Worm (Caenorhabditis elegans) whole organism, L1 larva: Measurements from ENCODE around the gene C03G6.21.

ENCODE experiments used
- ama-1 ChIP-seq: fragments of 150-350 bp; optimal IDR thresholded peaks from 2 replicates; lab custom pipeline; 2014
- egl-27 ChIP-seq, 2 experiments: fragments of 150-350 bp in 1 of 2; sonication (generic microtip); optimal IDR thresholded peaks; 3 replicates each; lab custom pipeline; 2017 to 2018; ENCODE audit warnings: missing biosample characterization in 2 of 2, missing genetic modification characterization in 2 of 2, missing genetic modification reagents in 2 of 2
- elt-2 ChIP-seq: sonication (generic microtip); optimal IDR thresholded peaks from 2 replicates; lab custom pipeline; 2016; ENCODE audit warnings: missing genetic modification characterization, mild to moderate bottlenecking, inconsistent platforms, missing compliant biosample characterization, missing genetic modification reagents
- elt-3 ChIP-seq, 6 experiments: fragments of 150-350 bp in 1 of 6; sonication (generic microtip); optimal IDR thresholded peaks; 2 replicates each; lab custom pipeline; 2017 to 2018; ENCODE audit warnings: missing biosample characterization in 6 of 6, missing genetic modification characterization in 6 of 6, inconsistent platforms in 1 of 6
- fkh-10 ChIP-seq: sonication (generic microtip); optimal IDR thresholded peaks from 2 replicates; lab custom pipeline; 2017; ENCODE audit warnings: missing biosample characterization, missing genetic modification reagents, missing genetic modification characterization
- lsy-2 ChIP-seq, 2 experiments: fragments of 150-350 bp; optimal IDR thresholded peaks; 2 replicates each; lab custom pipeline; 2014; ENCODE audit warnings: missing biosample characterization in 2 of 2, missing genetic modification characterization in 2 of 2
- nhr-28 ChIP-seq: fragments of 150-350 bp; optimal IDR thresholded peaks from 2 replicates; lab custom pipeline; 2014; ENCODE audit warnings: missing biosample characterization, missing genetic modification characterization
- nhr-77 ChIP-seq: fragments of 150-350 bp; optimal IDR thresholded peaks from 2 replicates; lab custom pipeline; 2014; ENCODE audit warnings: missing biosample characterization, missing genetic modification characterization
- nhr-85 ChIP-seq: sonication (generic microtip); peaks from one replicate; lab custom pipeline; 2016; ENCODE audit warnings: missing genetic modification characterization, inconsistent platforms, missing compliant biosample characterization
- skn-1 ChIP-seq: fragments of 150-350 bp; optimal IDR thresholded peaks from 2 replicates; lab custom pipeline; 2014; ENCODE audit warnings: missing biosample characterization, missing genetic modification characterization
- sptf-1 ChIP-seq: fragments of 150-350 bp; optimal IDR thresholded peaks from 2 replicates; lab custom pipeline; 2014; ENCODE audit warnings: missing biosample characterization, missing genetic modification characterization
- unc-130 ChIP-seq: fragments of 150-350 bp; optimal IDR thresholded peaks from 2 replicates; lab custom pipeline; 2017; ENCODE audit warnings: missing biosample characterization, missing genetic modification characterization, inconsistent platforms
- unc-62 ChIP-seq: fragments of 150-350 bp; optimal IDR thresholded peaks from 2 replicates; lab custom pipeline; 2014; ENCODE audit warnings: missing biosample characterization, missing genetic modification reagents, missing genetic modification characterization
- unc-86 ChIP-seq: sonication (generic microtip); optimal IDR thresholded peaks from 2 replicates; lab custom pipeline; 2016; ENCODE audit warnings: missing genetic modification characterization, missing compliant biosample characterization

DNA sequence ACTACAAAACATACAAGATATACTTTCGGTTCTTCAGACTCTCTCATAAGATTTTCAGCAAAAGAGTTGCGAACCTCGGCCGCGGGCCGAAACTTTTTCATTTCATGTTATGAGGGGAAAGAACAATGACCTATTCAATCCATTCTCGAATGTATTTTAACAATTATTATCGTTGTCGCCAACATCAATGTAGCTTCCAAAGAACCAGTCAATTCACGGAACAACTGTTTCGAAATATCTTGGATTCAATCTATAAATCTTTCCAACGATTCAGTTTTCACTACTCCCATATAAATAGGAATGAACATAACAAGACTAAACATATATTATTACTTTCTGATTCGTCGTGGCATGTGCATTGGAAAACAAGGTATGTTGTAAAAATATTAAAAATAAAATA, 49.5 kb downstream of the C03G6.21 start, which contains the start of gene F07G11.1:
- TF ChIP-seq elt-3 (tag; optimal IDR thresholded peaks at IDR 0.05; lab: Kevin White, UChicago) (no peak), unc-62 (GFP tag; lab: Kevin White, UChicago) (no peak), nhr-77 (tag; lab: Kevin White, UChicago) (no peak), fkh-10 (GFP tag; lab: Kevin White, UChicago) (no peak), unc-86 (no peak), ama-1 (lab: Kevin White, UChicago) (no peak), skn-1 (tag; lab: Kevin White, UChicago) (no peak), sptf-1 (tag; lab: Kevin White, UChicago) (no peak), lsy-2 (tag; optimal IDR thresholded peaks at IDR 0.05; lab: Kevin White, UChicago) (no peak), unc-130 (tag; lab: Kevin White, UChicago) (no peak), nhr-28 (no peak), elt-2 (tag; lab: Kevin White, UChicago) (no peak), egl-27 (tag; optimal IDR thresholded peaks at IDR 0.05; lab: Kevin White, UChicago) (no peak), nhr-85 (tag; lab: Kevin White, UChicago) (no peak)
